Fruit fly (Drosophila melanogaster) Kc167 (cell line): ENCODE results near the gene LysD.

Experiments
- Myc ChIP-seq: fragments of >200 bp; optimal IDR thresholded peaks from 2 replicates; lab custom pipeline; 2017; ENCODE audit warnings: missing external identifiers
- Sin3A ChIP-seq: fragments of >200 bp; optimal IDR thresholded peaks from 2 replicates; lab custom pipeline; 2018; ENCODE audit warnings: missing external identifiers
- h ChIP-seq: fragments of >200 bp; optimal IDR thresholded peaks from 3 replicates; lab custom pipeline; 2018; ENCODE audit warnings: missing external identifiers
- insv ChIP-seq: fragments of >200 bp; optimal IDR thresholded peaks from 3 replicates; lab custom pipeline; 2018; ENCODE audit warnings: missing external identifiers
- psq ChIP-seq: fragments of >200 bp; optimal IDR thresholded peaks from 2 replicates; lab custom pipeline; 2017; ENCODE audit warnings: missing external identifiers
- ttk ChIP-seq: sonication (Bioruptor generic); optimal IDR thresholded peaks from 2 replicates; lab custom pipeline; 2017; ENCODE audit warnings: missing external identifiers

LysD gene

dm6 chr3L:1200357-1201051 is 10.5 kb downstream of the LysD start, which contains the start of gene mwh:
Gene mwh, plus strand, starts transcription at chr3L:1200786.
- TF ChIP-seq ttk = no peak
- no peak for TF ChIP-seq psq (lab: Kevin White, UChicago)
- TF ChIP-seq h (lab: Kevin White, UChicago) = no peak
- TF ChIP-seq Myc = no peak
- no peak for TF ChIP-seq insv (lab: Kevin White, UChicago)
- no peak for TF ChIP-seq Sin3A (lab: Kevin White, UChicago)

- TF ChIP-seq psq (lab: Kevin White, UChicago) (no peak), insv (lab: Kevin White, UChicago) (no peak), Myc (no peak), h (lab: Kevin White, UChicago) (no peak), Sin3A (lab: Kevin White, UChicago) (no peak), ttk (no peak)
Observed at dm6 chr3L:1195868-1196552, 15.0 kb downstream of the LysD start, which contains the start of gene Aplip1. Gene Aplip1, plus strand, starts transcription at chr3L:1196317.

DNA sequence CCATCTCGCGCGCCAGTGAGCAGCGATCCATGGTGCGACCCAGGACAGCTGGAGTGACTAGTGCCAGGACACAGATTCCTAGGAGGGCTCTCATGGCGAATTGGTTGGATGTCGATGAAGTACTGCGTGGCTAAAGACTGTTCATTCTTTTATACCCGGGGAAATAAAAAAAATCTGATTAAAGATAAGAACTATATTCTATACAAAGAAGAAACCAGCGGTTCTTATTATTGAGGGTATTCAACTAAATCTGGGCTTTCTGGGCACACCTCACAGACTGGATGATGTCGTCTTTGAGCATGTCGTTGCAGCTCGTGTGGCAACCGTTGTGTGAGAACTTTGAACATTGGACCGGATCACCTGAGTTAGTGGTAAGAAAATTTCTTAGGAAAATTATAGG is 15.8 kb downstream of the LysD start, which contains the start of gene LysX:
TSS of gene LysX (minus strand) at position 101 of the 400 bp plus-strand sequence.
- TF ChIP-seq psq (lab: Kevin White, UChicago) (no peak), insv (lab: Kevin White, UChicago) (no peak), Myc (no peak), h (lab: Kevin White, UChicago) (no peak), Sin3A (lab: Kevin White, UChicago) (no peak), ttk (no peak)

DNA sequence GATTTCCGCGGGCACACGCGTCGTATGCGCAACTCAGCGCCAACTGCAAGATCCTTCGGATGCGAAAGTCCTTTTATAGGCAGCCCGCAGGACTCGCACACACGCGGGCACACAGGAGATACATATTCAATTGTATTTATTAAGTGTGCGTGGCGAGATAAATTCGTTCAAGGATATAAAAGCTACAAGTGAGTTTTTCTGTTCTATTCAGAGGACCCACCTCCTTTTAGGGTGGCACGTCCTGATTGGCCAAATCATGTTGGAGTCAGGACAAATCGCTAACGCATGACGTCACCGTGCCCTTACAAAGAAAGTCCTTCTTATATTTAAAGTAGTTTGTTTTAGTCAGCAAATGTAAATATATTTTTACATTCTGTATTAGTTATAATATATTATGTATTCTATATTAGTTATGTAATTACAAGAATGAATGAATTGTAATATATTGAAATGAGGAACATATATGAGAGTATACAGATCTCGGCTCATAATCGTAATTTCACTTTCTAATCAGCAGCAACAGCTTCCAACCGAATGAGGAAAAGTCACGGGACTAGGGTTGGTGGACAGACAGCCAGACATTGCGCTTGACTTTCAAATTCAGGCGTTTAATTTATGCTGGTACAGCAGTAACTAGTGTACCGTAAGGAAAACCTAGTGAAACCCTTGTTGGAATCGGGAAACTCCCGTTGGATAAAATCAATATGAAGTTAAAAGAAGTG is 17.7 kb downstream of the LysD start, which contains the start of gene Trhn:
TSS of gene Trhn (minus strand) at position 51 of the 722 bp plus-strand sequence.
- TF ChIP-seq Myc = no peak
- TF ChIP-seq Sin3A (lab: Kevin White, UChicago) = no peak
- TF ChIP-seq ttk = no peak

DNA sequence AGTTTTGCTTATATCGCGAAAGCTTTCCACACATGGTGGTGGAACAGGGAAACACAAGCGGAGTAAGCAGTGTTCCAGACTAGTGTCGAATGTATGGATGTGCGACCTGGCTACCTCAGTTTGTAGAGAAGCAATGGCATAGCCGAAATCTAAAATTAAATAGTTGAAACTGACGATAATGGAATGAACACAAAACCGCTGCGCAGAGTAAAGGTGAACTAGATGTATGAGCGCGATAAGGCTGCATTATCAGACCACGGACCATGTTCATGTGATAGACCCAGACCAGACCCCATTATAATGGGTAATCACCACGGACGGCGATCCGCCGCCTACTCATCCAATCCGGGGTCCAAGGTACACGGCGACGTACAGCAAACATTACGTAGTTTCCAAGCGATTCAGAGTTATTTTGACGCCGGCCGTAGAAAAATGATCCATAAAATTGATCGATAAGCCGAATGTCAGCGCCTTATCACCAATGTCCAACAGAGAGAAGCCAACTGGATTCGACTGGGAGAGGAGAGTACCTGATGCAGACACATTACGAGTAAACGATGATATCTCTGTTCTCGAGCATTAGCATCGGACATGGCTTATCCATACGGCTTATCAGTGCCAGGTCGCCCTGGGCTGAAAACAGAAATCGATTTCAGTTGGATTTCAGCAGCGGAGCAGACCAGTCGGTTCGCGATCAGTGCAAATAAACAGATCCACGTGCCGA is 21.9 kb downstream of the LysD start, which contains the start of gene CG13912:
TSS of gene CG13912 (plus strand) at position 653 of the 724 bp plus-strand sequence.
- no peak for TF ChIP-seq Myc
- no peak for TF ChIP-seq ttk
- TF ChIP-seq psq (lab: Kevin White, UChicago) = no peak
- TF ChIP-seq h (lab: Kevin White, UChicago) = no peak
- no peak for TF ChIP-seq Sin3A (lab: Kevin White, UChicago)
- TF ChIP-seq insv (lab: Kevin White, UChicago) = no peak

dm6 chr3L:1183467-1183866 is 27.5 kb downstream of the LysD start:
- no peak for TF ChIP-seq Sin3A (lab: Kevin White, UChicago)
- TF ChIP-seq ttk = no peak
- TF ChIP-seq insv (lab: Kevin White, UChicago) = no peak
- no peak for TF ChIP-seq psq (lab: Kevin White, UChicago)
- TF ChIP-seq h (lab: Kevin White, UChicago) = no peak
- no peak for TF ChIP-seq Myc

dm6 chr3L:1178115-1178583 is 32.8 kb downstream of the LysD start:
- no peak for TF ChIP-seq h (lab: Kevin White, UChicago)
- TF ChIP-seq Sin3A (lab: Kevin White, UChicago) = no peak
- TF ChIP-seq psq (lab: Kevin White, UChicago) = no peak
- no peak for TF ChIP-seq insv (lab: Kevin White, UChicago)

dm6 chr3L:1177085-1177484 is 33.9 kb downstream of the LysD start, which contains the start of gene bab2:
Gene bab2, minus strand, starts transcription at chr3L:1177276.
- TF ChIP-seq psq (lab: Kevin White, UChicago) (no peak), insv (lab: Kevin White, UChicago) (no peak), ttk (no peak), Sin3A (lab: Kevin White, UChicago) (no peak), Myc (no peak), h (lab: Kevin White, UChicago) (no peak)

dm6 chr3L:1176515-1176914 is 34.5 kb downstream of the LysD start:
- no peak for TF ChIP-seq Sin3A (lab: Kevin White, UChicago)
- TF ChIP-seq psq (lab: Kevin White, UChicago) = no peak
- no peak for TF ChIP-seq ttk
- TF ChIP-seq h (lab: Kevin White, UChicago) = no peak
- no peak for TF ChIP-seq Myc
- TF ChIP-seq insv (lab: Kevin White, UChicago) = no peak

DNA sequence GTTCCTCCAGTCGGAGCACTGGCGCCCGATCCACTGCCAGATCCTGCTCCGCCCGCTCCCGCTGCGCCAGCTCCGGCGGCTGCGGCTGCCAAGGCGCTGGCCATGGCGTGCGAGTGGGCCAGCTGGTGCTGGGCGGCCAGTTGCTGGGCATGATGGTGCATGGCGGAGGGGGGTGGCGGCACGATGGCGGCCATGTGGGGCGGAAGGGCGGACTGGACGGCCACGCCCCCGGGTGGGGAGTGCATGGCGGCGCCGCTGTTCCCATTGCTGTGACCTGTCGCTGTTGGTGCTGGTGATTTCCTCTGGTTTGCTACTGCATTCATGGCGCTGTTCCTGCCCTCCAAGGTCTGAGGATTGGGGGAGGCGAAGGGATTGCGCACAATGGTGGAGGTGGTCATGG is 38.1 kb downstream of the LysD start:
- TF ChIP-seq h (lab: Kevin White, UChicago) (no peak), psq (lab: Kevin White, UChicago) (no peak), insv (lab: Kevin White, UChicago) (no peak), Sin3A (lab: Kevin White, UChicago) (no peak), Myc (no peak)

- TF ChIP-seq Myc (no peak), insv (lab: Kevin White, UChicago) (no peak), h (lab: Kevin White, UChicago) (no peak), ttk (no peak), psq (lab: Kevin White, UChicago) (no peak), Sin3A (lab: Kevin White, UChicago) (no peak)
Observed at dm6 chr3L:1170611-1171010, 40.4 kb downstream of the LysD start.
